Worm (Caenorhabditis elegans) whole organism, young adult: ENCODE data around the gene ecps-1.
A peak's percentile ranks its signal among the peaks of the same experiment; 100 is the strongest.

Source experiments
- aptf-3 ChIP-seq: fragments of 200-800 bp; sonication (Bioruptor generic); IDR thresholded peaks from 2 replicates; pipeline ENCODE4 v1.3.6; 2022; ENCODE audit warnings: missing genetic modification characterization, missing compliant biosample characterization
- ceh-58 ChIP-seq: fragments of 200-800 bp; sonication (Bioruptor generic); IDR thresholded peaks from 2 replicates; pipeline ENCODE4 v1.3.6; 2022; ENCODE audit warnings: missing genetic modification characterization, missing compliant biosample characterization
- ceh-79 ChIP-seq: sonication (generic microtip); optimal IDR thresholded peaks from 2 replicates; lab custom pipeline; 2017; ENCODE audit warnings: mild to moderate bottlenecking, missing genetic modification characterization, missing compliant biosample characterization
- dox-1 ChIP-seq: fragments of 200-800 bp; sonication (Bioruptor generic); IDR thresholded peaks from 2 replicates; pipeline ENCODE4 v1.3.6; 2022; ENCODE audit warnings: missing genetic modification reagents, missing genetic modification characterization, missing compliant biosample characterization
- fkh-3 ChIP-seq: sonication (generic microtip); optimal IDR thresholded peaks from 2 replicates; lab custom pipeline; 2016; ENCODE audit warnings: mild to moderate bottlenecking, missing genetic modification characterization, missing compliant biosample characterization
- hsf-1 ChIP-seq: fragments of 200-800 bp; sonication (Bioruptor generic); IDR thresholded peaks from 2 replicates; pipeline ENCODE4 v1.3.6; 2022; ENCODE audit warnings: missing genetic modification reagents, missing genetic modification characterization, missing compliant biosample characterization
- lsl-1 ChIP-seq: fragments of 200-800 bp; sonication (Bioruptor generic); optimal IDR thresholded peaks from 2 replicates; lab custom pipeline; 2018; ENCODE audit warnings: mild to moderate bottlenecking, missing genetic modification characterization, moderate library complexity, missing compliant biosample characterization
- nhr-90 ChIP-seq: sonication (generic microtip); optimal IDR thresholded peaks from 2 replicates; lab custom pipeline; 2016; ENCODE audit warnings: missing genotype, mild to moderate bottlenecking, missing genetic modification characterization, missing compliant biosample characterization
- snpc-1.3 ChIP-seq: sonication (generic microtip); optimal IDR thresholded peaks from 2 replicates; lab custom pipeline; 2017; ENCODE audit warnings: missing genetic modification characterization, mild to moderate bottlenecking, missing compliant biosample characterization, antibody characterized with exemption, moderate library complexity, missing genotype, missing genetic modification reagents; ENCODE audit not compliant: insufficient read depth
- snpc-4 ChIP-seq, 5 experiments: fragments of 150-350 bp in 1 of 5; sonication (generic microtip) in 4 of 5; optimal IDR thresholded peaks; 2 replicates each; lab custom pipeline; 2014 to 2018; ENCODE audit warnings: missing genetic modification characterization in 5 of 5, missing biosample characterization in 3 of 5, antibody characterized with exemption in 2 of 5, mild to moderate bottlenecking in 2 of 5, missing compliant biosample characterization in 2 of 5, missing genotype in 2 of 5, moderate library complexity in 2 of 5, missing genetic modification reagents in 1 of 5

- TF ChIP-seq hsf-1 (GFP tag; lab: Robert Waterston, UW) (no peak), fkh-3 (no peak), snpc-4 (GFP tag; optimal IDR thresholded peaks at IDR 0.05; lab: Kevin White, UChicago) (no peak), snpc-4 (tag; optimal IDR thresholded peaks at IDR 0.05; lab: Kevin White, UChicago) (no peak), snpc-1.3 (tag; lab: Kevin White, UChicago) (no peak), lsl-1 (GFP tag; lab: Kevin White, UChicago) (peak; percentile 82), aptf-3 (no peak), nhr-90 (tag; lab: Kevin White, UChicago) (no peak), ceh-58 (no peak), ceh-79 (tag; lab: Kevin White, UChicago) (no peak), dox-1 (GFP tag; lab: Robert Waterston, UW) (no peak)
Observed at ce11 chrIII:10442355-10443140, 17.8 kb downstream of the ecps-1 start, which contains the start of the genes H04D03.2 and ecps-2.
